Worm (Caenorhabditis elegans): Measurements from ENCODE around the gene pigg-1.

Gene pigg-1

DNA sequence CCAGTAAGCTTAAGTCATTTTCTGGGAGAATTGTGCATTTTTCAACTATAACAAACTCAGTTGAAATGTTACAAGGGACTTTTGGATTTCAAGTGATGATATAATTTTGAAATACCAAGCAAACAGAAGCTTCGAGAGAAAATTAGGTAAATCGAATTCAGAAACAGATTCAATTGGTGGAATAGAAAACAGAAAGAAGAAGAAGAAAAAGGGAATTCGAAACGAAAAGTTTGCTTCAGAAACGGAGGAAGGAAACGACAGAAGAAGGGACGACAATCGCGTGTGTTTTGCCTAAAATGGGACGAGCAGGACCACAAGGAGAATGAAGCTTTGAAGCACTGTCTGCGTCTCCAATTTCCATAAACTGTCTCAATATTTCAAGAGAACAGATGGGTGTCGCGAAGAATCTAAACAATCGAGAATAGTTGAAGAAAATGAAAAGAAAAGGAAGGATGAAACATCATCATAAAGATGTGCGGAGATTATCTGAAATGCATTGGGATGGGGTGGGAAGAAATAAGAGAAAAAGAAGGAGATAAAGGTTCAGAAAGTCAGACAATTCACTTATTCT is 12.3 kb downstream of the pigg-1 start (continued):
- TF ChIP-seq snpc-4 (tag; optimal IDR thresholded peaks at IDR 0.05) = no peak
- TF ChIP-seq unc-39 (tag; optimal IDR thresholded peaks at IDR 0.05) = no peak
- no peak for TF ChIP-seq ceh-62 (tag; optimal IDR thresholded peaks at IDR 0.05)
- TF ChIP-seq lsy-2 (tag; optimal IDR thresholded peaks at IDR 0.05) = peak; percentile 8 to 14
- TF ChIP-seq ztf-7 (tag; optimal IDR thresholded peaks at IDR 0.05) = no peak
- TF ChIP-seq fkh-10 (GFP tag; optimal IDR thresholded peaks at IDR 0.05) = peak; percentile 26
- peak in 1 of 2 experiments; percentile 85 for TF ChIP-seq unc-62 (GFP tag; optimal IDR thresholded peaks at IDR 0.05 in 1 of 2)
- no peak for TF ChIP-seq unc-62 (tag; optimal IDR thresholded peaks at IDR 0.05)
- no peak for TF ChIP-seq madf-5 (GFP tag; IDR thresholded peaks at IDR 0.05)
- no peak for TF ChIP-seq nhr-111 (GFP tag; optimal IDR thresholded peaks at IDR 0.05)
- TF ChIP-seq gei-8 (GFP tag; optimal IDR thresholded peaks at IDR 0.05) = no peak
- no peak for TF ChIP-seq pha-4 (GFP tag; IDR thresholded peaks at IDR 0.05)
- TF ChIP-seq pha-4 (tag; optimal IDR thresholded peaks at IDR 0.05) = no peak
- TF ChIP-seq lin-15B (tag; optimal IDR thresholded peaks at IDR 0.05) = no peak
- no peak for TF ChIP-seq mdl-1 (tag; optimal IDR thresholded peaks at IDR 0.05)
- no peak for TF ChIP-seq arid-1 (GFP tag; conservative IDR thresholded peaks at IDR 0.05)
- TF ChIP-seq fos-1 (tag; optimal IDR thresholded peaks at IDR 0.05) = no peak
- TF ChIP-seq ces-1 (GFP tag; optimal IDR thresholded peaks at IDR 0.05) = peak; percentile 86
- TF ChIP-seq dmd-9 (GFP tag; IDR thresholded peaks at IDR 0.05) = no peak
- TF ChIP-seq dve-1 (tag; optimal IDR thresholded peaks at IDR 0.05; ENCODE audit: insufficient read depth) = peak; percentile 13
- peak; percentile 94 for TF ChIP-seq aha-1 (tag)
- no peak for TF ChIP-seq saeg-2 (GFP tag; IDR thresholded peaks at IDR 0.05)
- TF ChIP-seq skn-1 (tag; optimal IDR thresholded peaks at IDR 0.05) = no peak
- no peak for TF ChIP-seq Y5F2A.4 (GFP tag; optimal IDR thresholded peaks at IDR 0.05)
- no peak for TF ChIP-seq nhr-11 (tag; optimal IDR thresholded peaks at IDR 0.05)
- no peak for TF ChIP-seq lin-13 (GFP tag; optimal IDR thresholded peaks at IDR 0.05)
- no peak for TF ChIP-seq ceh-82 (tag; optimal IDR thresholded peaks at IDR 0.05)
- no peak for TF ChIP-seq F26F4.8 (GFP tag; conservative IDR thresholded peaks at IDR 0.05)
- no peak for TF ChIP-seq egl-27 (tag; optimal IDR thresholded peaks at IDR 0.05)
- TF ChIP-seq zip-11 (GFP tag; IDR thresholded peaks at IDR 0.05) = no peak
- TF ChIP-seq jun-1 (tag; optimal IDR thresholded peaks at IDR 0.05) = no peak
- no peak for TF ChIP-seq ceh-28 (tag; optimal IDR thresholded peaks at IDR 0.05)

DNA sequence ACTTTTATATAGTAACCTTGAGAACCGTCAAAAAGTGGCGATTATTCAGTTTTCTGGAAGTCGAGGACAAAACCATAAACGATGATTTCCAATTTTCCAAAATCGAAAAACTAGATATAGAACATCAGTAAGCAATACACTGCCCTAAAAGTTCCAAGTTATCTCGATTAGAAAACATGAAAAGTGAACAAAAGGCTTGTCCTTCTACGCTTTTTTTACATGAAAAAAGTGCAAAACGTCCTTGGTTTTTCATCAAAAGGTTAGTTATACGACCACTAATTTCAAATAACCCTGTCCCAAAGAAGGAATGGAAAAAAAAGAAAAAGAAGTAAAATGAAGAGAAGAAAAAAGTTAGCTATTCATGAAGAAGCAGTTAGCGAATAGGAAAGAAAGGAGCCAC is 14.1 kb downstream of the pigg-1 start:
- TF ChIP-seq nhr-102 (tag; optimal IDR thresholded peaks at IDR 0.05) = no peak
- no peak for TF ChIP-seq pha-4 (GFP tag; IDR thresholded peaks at IDR 0.05)
- no peak for TF ChIP-seq pha-4 (tag; optimal IDR thresholded peaks at IDR 0.05)
- TF ChIP-seq jun-1 (tag; optimal IDR thresholded peaks at IDR 0.05) = no peak
- TF ChIP-seq nhr-25 (tag; optimal IDR thresholded peaks at IDR 0.05; ENCODE audit: borderline replicate concordance, insufficient read depth) = peak; percentile 51
- no peak for TF ChIP-seq hmg-1.1 (GFP tag; IDR thresholded peaks at IDR 0.05)
- no peak for TF ChIP-seq R02D3.7 (tag; optimal IDR thresholded peaks at IDR 0.05)
- no peak for TF ChIP-seq lin-29 (GFP tag; IDR thresholded peaks at IDR 0.05)
- TF ChIP-seq T26A8.4 (GFP tag; IDR thresholded peaks at IDR 0.05) = no peak
- TF ChIP-seq aha-1 (tag) = peak; percentile 73
- no peak for TF ChIP-seq dmd-8 (GFP tag; IDR thresholded peaks at IDR 0.05)
- no peak for TF ChIP-seq mes-2 (tag; optimal IDR thresholded peaks at IDR 0.05; ENCODE audit: poor library complexity, severe bottlenecking)
- no peak for TF ChIP-seq ceh-44 (GFP tag; IDR thresholded peaks at IDR 0.05)
- TF ChIP-seq nhr-76 (tag; optimal IDR thresholded peaks at IDR 0.05) = no peak
- no peak for TF ChIP-seq gei-8 (GFP tag; optimal IDR thresholded peaks at IDR 0.05)
- TF ChIP-seq tra-1 (GFP tag; IDR thresholded peaks at IDR 0.05) = no peak

All from whole organism, L4 larva.